Worm (Caenorhabditis elegans) whole organism, young adult: Measurements from ENCODE around the gene Y66A7A.4.

ENCODE experiments used
- B0261.1 ChIP-seq: sonication (generic microtip); optimal IDR thresholded peaks from 2 replicates; lab custom pipeline; 2016; ENCODE audit warnings: mild to moderate bottlenecking, missing genetic modification characterization, moderate library complexity, missing compliant biosample characterization
- C17E4.6 ChIP-seq: fragments of 200-800 bp; sonication (Bioruptor generic); IDR thresholded peaks from 2 replicates; pipeline ENCODE4 v1.3.6; 2022; ENCODE audit warnings: missing genetic modification reagents, missing genetic modification characterization, missing compliant biosample characterization
- F23B12.7 ChIP-seq: sonication (generic microtip); optimal IDR thresholded peaks from 2 replicates; lab custom pipeline; 2017; ENCODE audit warnings: missing genetic modification characterization, mild to moderate bottlenecking, missing compliant biosample characterization, antibody characterized with exemption, moderate library complexity; ENCODE audit not compliant: insufficient read depth
- F52B5.7 ChIP-seq: sonication (generic microtip); optimal IDR thresholded peaks from 2 replicates; lab custom pipeline; 2016; ENCODE audit warnings: mild to moderate bottlenecking, missing genetic modification characterization, missing compliant biosample characterization
- snpc-1.1 ChIP-seq: sonication (generic microtip); optimal IDR thresholded peaks from 2 replicates; lab custom pipeline; 2017; ENCODE audit warnings: missing genetic modification characterization, mild to moderate bottlenecking, missing compliant biosample characterization, antibody characterized with exemption, moderate library complexity, missing genotype, missing genetic modification reagents; ENCODE audit not compliant: insufficient read depth
- snpc-1.3 ChIP-seq: sonication (generic microtip); optimal IDR thresholded peaks from 2 replicates; lab custom pipeline; 2017; ENCODE audit warnings: missing genetic modification characterization, mild to moderate bottlenecking, missing compliant biosample characterization, antibody characterized with exemption, moderate library complexity, missing genotype, missing genetic modification reagents; ENCODE audit not compliant: insufficient read depth
- snpc-4 ChIP-seq, 5 experiments: fragments of 150-350 bp in 1 of 5; sonication (generic microtip) in 4 of 5; optimal IDR thresholded peaks; 2 replicates each; lab custom pipeline; 2014 to 2018; ENCODE audit warnings: missing genetic modification characterization in 5 of 5, missing biosample characterization in 3 of 5, antibody characterized with exemption in 2 of 5, mild to moderate bottlenecking in 2 of 5, missing compliant biosample characterization in 2 of 5, missing genotype in 2 of 5, moderate library complexity in 2 of 5, missing genetic modification reagents in 1 of 5
- unc-130 ChIP-seq: sonication (generic microtip); optimal IDR thresholded peaks from 2 replicates; lab custom pipeline; 2016; ENCODE audit warnings: missing genetic modification reagents, missing genetic modification characterization, missing compliant biosample characterization
- zfh-2 ChIP-seq: fragments of 200-800 bp; sonication (Bioruptor generic); conservative IDR thresholded peaks from 2 replicates; pipeline ENCODE4 v1.3.6; 2022; ENCODE audit warnings: missing genetic modification reagents, missing genetic modification characterization, missing compliant biosample characterization
- ztf-3 ChIP-seq: fragments of 200-800 bp; sonication (Bioruptor generic); optimal IDR thresholded peaks from 2 replicates; lab custom pipeline; 2018; ENCODE audit warnings: mild to moderate bottlenecking, missing genetic modification characterization, missing compliant biosample characterization

DNA sequence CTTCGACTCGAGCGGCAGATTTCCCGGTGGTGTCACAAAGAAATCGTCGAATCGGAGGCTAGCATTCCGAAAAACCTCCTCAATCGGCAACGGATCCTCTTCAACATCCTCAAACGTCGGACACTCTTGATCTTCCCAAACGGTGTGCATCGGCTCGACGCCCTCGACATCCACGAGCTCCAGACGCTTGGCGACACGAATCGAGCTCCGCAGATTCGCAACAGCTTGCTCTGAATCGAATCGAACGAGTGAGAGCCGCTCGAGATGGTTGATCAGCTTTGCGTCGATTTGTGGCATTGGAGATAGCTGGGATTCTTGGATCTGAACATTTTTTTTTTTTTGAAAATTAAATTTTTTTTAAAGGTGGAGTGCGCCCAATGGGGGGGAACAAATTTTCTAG, 33.0 kb upstream of the Y66A7A.4 start:
- no peak for TF ChIP-seq unc-130 (GFP tag; lab: Kevin White, UChicago)
- no peak for TF ChIP-seq F52B5.7 (tag; lab: Kevin White, UChicago)
- no peak for TF ChIP-seq ztf-3
- TF ChIP-seq C17E4.6 = no peak
- no peak for TF ChIP-seq snpc-1.3 (tag; lab: Kevin White, UChicago)
- no peak for TF ChIP-seq B0261.1
- TF ChIP-seq snpc-1.1 (tag; lab: Kevin White, UChicago) = no peak
- peak; percentile 80 for TF ChIP-seq zfh-2
- no peak for TF ChIP-seq snpc-4 (GFP tag; optimal IDR thresholded peaks at IDR 0.05; lab: Kevin White, UChicago)
- no peak for TF ChIP-seq snpc-4 (tag; optimal IDR thresholded peaks at IDR 0.05; lab: Kevin White, UChicago)
- no peak for TF ChIP-seq F23B12.7 (tag; lab: Kevin White, UChicago)
